Worm (Caenorhabditis elegans) whole organism, L4 larva: ENCODE results near the gene hacl-1.

ENCODE experiments used
- D1046.2 ChIP-seq: fragments of 200-800 bp; sonication (Bioruptor generic); IDR thresholded peaks from 2 replicates; pipeline ENCODE4 v1.3.6; 2022; ENCODE audit warnings: missing genetic modification characterization, missing compliant biosample characterization
- F37D6.2 ChIP-seq: sonication (generic microtip); optimal IDR thresholded peaks from 2 replicates; lab custom pipeline; 2016; ENCODE audit warnings: mild to moderate bottlenecking, missing genetic modification characterization, missing compliant biosample characterization
- F49E8.2 ChIP-seq: sonication (generic microtip); optimal IDR thresholded peaks from 2 replicates; lab custom pipeline; 2016; ENCODE audit warnings: missing compliant biosample characterization, mild to moderate bottlenecking, missing genetic modification characterization, borderline replicate concordance
- R02D3.7 ChIP-seq: fragments of 150-350 bp; sonication (generic microtip); optimal IDR thresholded peaks from 3 replicates; lab custom pipeline; 2014; ENCODE audit warnings: missing biosample characterization, missing genetic modification characterization
- T26A8.4 ChIP-seq: fragments of 200-800 bp; sonication (Bioruptor generic); IDR thresholded peaks from 2 replicates; pipeline ENCODE4 v1.3.6; 2022; ENCODE audit warnings: missing genetic modification characterization, missing compliant biosample characterization
- Y5F2A.4 ChIP-seq: fragments of 200-800 bp; sonication (Bioruptor generic); optimal IDR thresholded peaks from 2 replicates; lab custom pipeline; 2018; ENCODE audit warnings: mild to moderate bottlenecking, missing genetic modification characterization, missing compliant biosample characterization
- ZK337.2 ChIP-seq: fragments of 200-800 bp; sonication (Bioruptor generic); IDR thresholded peaks from 2 replicates; pipeline ENCODE4 v1.3.6; 2022; ENCODE audit warnings: missing genetic modification reagents, missing genetic modification characterization, missing compliant biosample characterization
- ama-1 ChIP-seq: fragments of 150-350 bp; optimal IDR thresholded peaks from 2 replicates; lab custom pipeline; 2014; ENCODE audit warnings: inconsistent platforms, mixed read lengths
- attf-4 ChIP-seq: sonication (generic microtip); optimal IDR thresholded peaks from 3 replicates; lab custom pipeline; 2017; ENCODE audit warnings: missing biosample characterization, missing genetic modification characterization
- ceh-20 ChIP-seq: fragments of 200-800 bp; sonication (Bioruptor generic); IDR thresholded peaks from 2 replicates; pipeline ENCODE4 v1.3.6; 2022; ENCODE audit warnings: missing genetic modification reagents, missing genetic modification characterization, missing compliant biosample characterization
- ceh-28 ChIP-seq: fragments of 150-350 bp; optimal IDR thresholded peaks from 2 replicates; lab custom pipeline; 2014; ENCODE audit warnings: missing biosample characterization, missing genetic modification reagents, missing genetic modification characterization
- ceh-44 ChIP-seq: fragments of 200-800 bp; sonication (Bioruptor generic); IDR thresholded peaks from 2 replicates; pipeline ENCODE4 v1.3.6; 2022; ENCODE audit warnings: missing genetic modification reagents, missing genetic modification characterization, missing compliant biosample characterization
- ctbp-1 ChIP-seq: fragments of 200-800 bp; sonication (Bioruptor generic); IDR thresholded peaks from 2 replicates; pipeline ENCODE4 v1.3.6; 2022; ENCODE audit warnings: missing genetic modification reagents, missing genetic modification characterization, missing compliant biosample characterization
- daf-12 ChIP-seq: fragments of 150-350 bp; optimal IDR thresholded peaks from 2 replicates; lab custom pipeline; 2014; ENCODE audit warnings: missing biosample characterization, missing genetic modification reagents, missing genetic modification characterization
- daf-16 ChIP-seq, 3 experiments: sonication (generic microtip); optimal IDR thresholded peaks; 2 replicates each; lab custom pipeline; 2016 to 2017; ENCODE audit warnings: missing genetic modification characterization in 3 of 3, missing genetic modification reagents in 3 of 3, mild to moderate bottlenecking in 2 of 3, missing compliant biosample characterization in 2 of 3, missing biosample characterization in 1 of 3, moderate library complexity in 1 of 3
- daf-19 ChIP-seq: fragments of 200-800 bp; sonication (Bioruptor generic); conservative IDR thresholded peaks from 2 replicates; pipeline ENCODE4 v1.3.6; 2022; ENCODE audit warnings: missing genetic modification characterization, missing compliant biosample characterization
- daf-8 ChIP-seq: fragments of 200-800 bp; sonication (Bioruptor generic); IDR thresholded peaks from 2 replicates; pipeline ENCODE4 v1.3.6; 2022; ENCODE audit warnings: missing genetic modification characterization, missing compliant biosample characterization
- dmd-9 ChIP-seq: fragments of 200-800 bp; sonication (Bioruptor generic); IDR thresholded peaks from 2 replicates; pipeline ENCODE4 v1.3.6; 2022; ENCODE audit warnings: missing genetic modification reagents, missing genetic modification characterization, missing compliant biosample characterization
- egl-27 ChIP-seq: sonication (generic microtip); optimal IDR thresholded peaks from 3 replicates; lab custom pipeline; 2017; ENCODE audit warnings: missing biosample characterization, missing genetic modification reagents, missing genetic modification characterization
- fos-1 ChIP-seq: fragments of 150-350 bp; optimal IDR thresholded peaks from 2 replicates; lab custom pipeline; 2014; ENCODE audit warnings: missing biosample characterization, missing genetic modification characterization
- hlh-11 ChIP-seq: fragments of 200-800 bp; sonication (Bioruptor generic); optimal IDR thresholded peaks from 2 replicates; lab custom pipeline; 2018; ENCODE audit warnings: mild to moderate bottlenecking, missing genetic modification characterization, missing compliant biosample characterization
- jun-1 ChIP-seq: fragments of 150-350 bp; optimal IDR thresholded peaks from 2 replicates; lab custom pipeline; 2014; ENCODE audit warnings: missing biosample characterization, missing genetic modification reagents, missing genetic modification characterization
- lim-7 ChIP-seq: fragments of 200-800 bp; sonication (Bioruptor generic); IDR thresholded peaks from 2 replicates; pipeline ENCODE4 v1.3.6; 2022; ENCODE audit warnings: missing genetic modification characterization, missing compliant biosample characterization
- lin-1 ChIP-seq: fragments of 200-800 bp; sonication (Bioruptor generic); IDR thresholded peaks from 2 replicates; pipeline ENCODE4 v1.3.6; 2022; ENCODE audit warnings: missing genetic modification reagents, missing genetic modification characterization, missing compliant biosample characterization
- lin-13 ChIP-seq: fragments of 150-350 bp; optimal IDR thresholded peaks from 2 replicates; lab custom pipeline; 2014; ENCODE audit warnings: missing biosample characterization, missing genetic modification reagents, missing genetic modification characterization
- lin-38 ChIP-seq: fragments of 200-800 bp; sonication (Bioruptor generic); IDR thresholded peaks from 2 replicates; pipeline ENCODE4 v1.3.6; 2022; ENCODE audit warnings: missing genetic modification reagents, missing genetic modification characterization, missing compliant biosample characterization
- lin-39 ChIP-seq: fragments of 150-350 bp; optimal IDR thresholded peaks from 2 replicates; lab custom pipeline; 2014; ENCODE audit warnings: missing biosample characterization, missing genetic modification reagents, missing genetic modification characterization
- lsy-2 ChIP-seq, 2 experiments: fragments of 150-350 bp in 1 of 2; sonication (generic microtip) in 1 of 2; optimal IDR thresholded peaks; 2 replicates each; lab custom pipeline; 2014 to 2017; ENCODE audit warnings: missing biosample characterization in 2 of 2, missing genetic modification characterization in 2 of 2
- madf-5 ChIP-seq, 2 experiments: fragments of 200-800 bp; sonication (Bioruptor generic); IDR thresholded peaks; 2 replicates each; pipeline ENCODE4 v1.3.6; 2022; ENCODE audit warnings: missing compliant biosample characterization in 2 of 2, missing genetic modification characterization in 2 of 2
- madf-9 ChIP-seq: fragments of 200-800 bp; sonication (Bioruptor generic); conservative IDR thresholded peaks from 2 replicates; pipeline ENCODE4 v1.3.6; 2022; ENCODE audit warnings: missing genetic modification reagents, missing genetic modification characterization, missing compliant biosample characterization
- mep-1 ChIP-seq: fragments of 150-350 bp; sonication (generic microtip); optimal IDR thresholded peaks from 3 replicates; lab custom pipeline; 2014; ENCODE audit warnings: missing biosample characterization, missing genetic modification characterization
- mxl-3 ChIP-seq: fragments of 200-800 bp; sonication (Bioruptor generic); optimal IDR thresholded peaks from 2 replicates; lab custom pipeline; 2018; ENCODE audit warnings: mild to moderate bottlenecking, missing genetic modification characterization, missing compliant biosample characterization
- nhr-102 ChIP-seq: sonication (generic microtip); optimal IDR thresholded peaks from 2 replicates; lab custom pipeline; 2016; ENCODE audit warnings: mild to moderate bottlenecking, missing genetic modification characterization, moderate library complexity, missing compliant biosample characterization
- nhr-237 ChIP-seq: sonication (generic microtip); optimal IDR thresholded peaks from 2 replicates; lab custom pipeline; 2017; ENCODE audit warnings: missing biosample characterization, missing genetic modification characterization
- nhr-28 ChIP-seq: fragments of 150-350 bp; optimal IDR thresholded peaks from 2 replicates; lab custom pipeline; 2014; ENCODE audit warnings: missing biosample characterization, missing genetic modification characterization
- nhr-42 ChIP-seq: fragments of 200-800 bp; sonication (Bioruptor generic); IDR thresholded peaks from 2 replicates; pipeline ENCODE4 v1.3.6; 2022; ENCODE audit warnings: missing genetic modification characterization, missing compliant biosample characterization
- nhr-77 ChIP-seq: fragments of 150-350 bp; optimal IDR thresholded peaks from 2 replicates; lab custom pipeline; 2014; ENCODE audit warnings: missing biosample characterization, missing genetic modification characterization
- saeg-2 ChIP-seq: fragments of 200-800 bp; sonication (Bioruptor generic); IDR thresholded peaks from 2 replicates; pipeline ENCODE4 v1.3.6; 2022; ENCODE audit warnings: missing genetic modification reagents, missing genetic modification characterization, missing compliant biosample characterization
- set-16 ChIP-seq: fragments of 200-800 bp; sonication (Bioruptor generic); IDR thresholded peaks from 2 replicates; pipeline ENCODE4 v1.3.6; 2022; ENCODE audit warnings: missing genetic modification reagents, missing genetic modification characterization, missing compliant biosample characterization
- skn-1 ChIP-seq: fragments of 150-350 bp; optimal IDR thresholded peaks from 2 replicates; lab custom pipeline; 2014; ENCODE audit warnings: missing biosample characterization, missing genetic modification characterization
- snpc-1.2 ChIP-seq: fragments of 200-800 bp; sonication (Bioruptor generic); IDR thresholded peaks from 2 replicates; pipeline ENCODE4 v1.3.6; 2022; ENCODE audit warnings: missing genetic modification reagents, missing genetic modification characterization, missing compliant biosample characterization
- spr-1 ChIP-seq: sonication (generic microtip); optimal IDR thresholded peaks from 2 replicates; lab custom pipeline; 2016; ENCODE audit warnings: mild to moderate bottlenecking, missing genetic modification characterization, missing compliant biosample characterization
- spr-3 ChIP-seq: fragments of 200-800 bp; sonication (Bioruptor generic); optimal IDR thresholded peaks from 2 replicates; lab custom pipeline; 2018; ENCODE audit warnings: mild to moderate bottlenecking, missing genetic modification characterization, missing compliant biosample characterization
- unc-39 ChIP-seq: sonication (generic microtip); optimal IDR thresholded peaks from 2 replicates; lab custom pipeline; 2017; ENCODE audit warnings: missing biosample characterization, missing genetic modification characterization
- vab-7 ChIP-seq: fragments of 200-800 bp; sonication (Bioruptor generic); IDR thresholded peaks from 2 replicates; pipeline ENCODE4 v1.3.6; 2022; ENCODE audit warnings: missing genetic modification reagents, missing genetic modification characterization, missing compliant biosample characterization
- zfp-2 ChIP-seq: sonication (generic microtip); optimal IDR thresholded peaks from 2 replicates; lab custom pipeline; 2016; ENCODE audit warnings: mild to moderate bottlenecking, missing genetic modification characterization, missing compliant biosample characterization
- zfp-3 ChIP-seq: fragments of 200-800 bp; sonication (Bioruptor generic); conservative IDR thresholded peaks from 2 replicates; pipeline ENCODE4 v1.3.6; 2022; ENCODE audit warnings: missing genetic modification reagents, missing genetic modification characterization, missing compliant biosample characterization
- zip-11 ChIP-seq: fragments of 200-800 bp; sonication (Bioruptor generic); IDR thresholded peaks from 2 replicates; pipeline ENCODE4 v1.3.6; 2022; ENCODE audit warnings: missing genetic modification characterization, missing compliant biosample characterization
- zip-2 ChIP-seq: fragments of 150-350 bp; optimal IDR thresholded peaks from 2 replicates; lab custom pipeline; 2014; ENCODE audit warnings: missing biosample characterization, missing genetic modification characterization
- ztf-7 ChIP-seq: fragments of 150-350 bp; optimal IDR thresholded peaks from 2 replicates; lab custom pipeline; 2014; ENCODE audit warnings: missing biosample characterization, missing genetic modification characterization

The hacl-1 gene

ce11 chrII:11453025-11453424 lies 39.7 kb downstream of the hacl-1 start, which contains the start of gene rsp-1 (continued):
- TF ChIP-seq R02D3.7 (tag; lab: Kevin White, UChicago) (no peak), mep-1 (tag; lab: Kevin White, UChicago) (peak; percentile 95), jun-1 (tag; lab: Kevin White, UChicago) (peak; percentile 72), mxl-3 (GFP tag; lab: Kevin White, UChicago) (peak; percentile 78), lin-39 (tag; lab: Kevin White, UChicago) (no peak), vab-7 (GFP tag; lab: Robert Waterston, UW) (peak; percentile 46; the same call in 1 of the 2 replicates), dmd-9 (GFP tag; lab: Robert Waterston, UW) (peak; percentile 83), ceh-44 (GFP tag; lab: Robert Waterston, UW) (peak; percentile 62; the same call in 1 of the 2 replicates), spr-1 (peak; percentile 80), hlh-11 (tag; lab: Kevin White, UChicago) (peak; percentile 91), ztf-7 (tag; lab: Kevin White, UChicago) (peak; percentile 23), lin-1 (GFP tag; lab: Robert Waterston, UW) (peak; percentile 80), lin-38 (GFP tag; lab: Robert Waterston, UW) (peak; percentile 89), unc-39 (tag; lab: Kevin White, UChicago) (no peak), T26A8.4 (peak; percentile 84), zip-2 (peak; percentile 55), attf-4 (tag; lab: Kevin White, UChicago) (no peak), ceh-28 (tag; lab: Kevin White, UChicago) (peak; percentile 48), ama-1 (lab: Kevin White, UChicago) (peak; percentile 35), zfp-3 (GFP tag; lab: Robert Waterston, UW) (peak; percentile 79; the same call in 1 of the 2 replicates), fos-1 (tag; lab: Kevin White, UChicago) (no peak), lsy-2 (tag; optimal IDR thresholded peaks at IDR 0.05; lab: Kevin White, UChicago) (peak; percentile 74 to 94), skn-1 (tag; lab: Kevin White, UChicago) (no peak), snpc-1.2 (GFP tag; lab: Robert Waterston, UW) (peak; percentile 53; the same call in 1 of the 2 replicates), ctbp-1 (GFP tag; lab: Robert Waterston, UW) (peak; percentile 61; the same call in 1 of the 2 replicates), Y5F2A.4 (GFP tag; lab: Kevin White, UChicago) (no peak), daf-12 (tag; lab: Kevin White, UChicago) (no peak), daf-19 (GFP tag; lab: Robert Waterston, UW) (peak; percentile 81), lin-13 (GFP tag; lab: Kevin White, UChicago) (peak; percentile 93), nhr-28 (tag; lab: Kevin White, UChicago) (peak; percentile 79), saeg-2 (GFP tag; lab: Robert Waterston, UW) (no peak), D1046.2 (GFP tag; lab: Robert Waterston, UW) (no peak), madf-9 (GFP tag; lab: Robert Waterston, UW) (peak; percentile 75; the same call in 1 of the 2 replicates), F37D6.2 (tag; lab: Kevin White, UChicago) (peak; percentile 78), daf-16 (GFP tag; optimal IDR thresholded peaks at IDR 0.05; lab: Kevin White, UChicago) (peak; percentile 15 to 28), daf-16 (tag; optimal IDR thresholded peaks at IDR 0.05; lab: Kevin White, UChicago) (peak; percentile 65), egl-27 (tag; lab: Kevin White, UChicago) (no peak), F49E8.2 (tag; lab: Kevin White, UChicago) (peak; percentile 34), set-16 (0 out of 2 replicates have a peak, but pooled peaks have one; percentile 7), nhr-42 (GFP tag; lab: Robert Waterston, UW) (peak; percentile 89), daf-8 (no peak), nhr-102 (tag; lab: Kevin White, UChicago) (peak; percentile 87), lim-7 (no peak), zip-11 (no peak), zfp-2 (peak; percentile 54), ceh-20 (peak; percentile 76), nhr-77 (tag; lab: Kevin White, UChicago) (peak; percentile 92), nhr-237 (tag; lab: Kevin White, UChicago) (no peak), ZK337.2 (GFP tag; lab: Robert Waterston, UW) (no peak), madf-5 (GFP tag; IDR thresholded peaks at IDR 0.05; lab: Robert Waterston, UW) (no peak), spr-3 (GFP tag; lab: Kevin White, UChicago) (peak; percentile 49)
